Worm (Caenorhabditis elegans) whole organism, midembryonic: Measurements from ENCODE around the gene T24D5.4.

Experiments
- med-1 ChIP-seq: sonication (generic microtip); optimal IDR thresholded peaks from 2 replicates; lab custom pipeline; 2017; ENCODE audit warnings: missing genetic modification characterization, mild to moderate bottlenecking, missing compliant biosample characterization, antibody characterized with exemption, missing genetic modification reagents; ENCODE audit not compliant: insufficient read depth
- ztf-23 ChIP-seq: fragments of 200-800 bp; sonication (Bioruptor generic); IDR thresholded peaks from 2 replicates; pipeline ENCODE4 v1.3.6; 2022; ENCODE audit warnings: missing genetic modification reagents, missing genetic modification characterization, missing compliant biosample characterization

DNA sequence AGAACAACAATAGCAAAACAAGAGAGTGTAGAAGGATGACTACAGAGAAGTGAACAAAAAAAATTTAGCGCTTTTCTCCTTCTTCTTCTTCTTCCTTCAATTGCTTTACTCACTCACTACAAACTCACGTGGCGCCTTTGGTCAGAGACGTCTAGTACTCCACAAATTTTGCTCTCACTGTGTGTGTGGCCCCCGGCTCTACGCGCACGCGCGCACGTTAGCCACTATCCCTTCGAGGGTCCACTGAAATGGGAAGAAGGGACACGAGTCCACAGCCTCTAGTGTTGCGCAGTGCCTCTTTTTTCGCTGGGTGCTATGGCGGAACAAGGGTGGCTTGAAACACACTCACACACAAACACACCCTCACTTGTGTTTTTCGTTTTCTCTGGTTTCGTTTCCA, 32.3 kb downstream of the T24D5.4 start:
- no peak for TF ChIP-seq med-1 (GFP tag; lab: Kevin White, UChicago)
- no peak for TF ChIP-seq ztf-23 (GFP tag; lab: Robert Waterston, UW)
